Worm (Caenorhabditis elegans): ENCODE results near the gene tbx-34.

tbx-34 gene

ce11 chrIII:11218150-11218841, at the start of gene tbx-34, which contains the start of gene wht-8:
tbx-34 (minus strand) TSS chrIII:11218250.
wht-8 (plus strand) TSS chrIII:11218791.
- TF ChIP-seq W03F9.2 (tag; optimal IDR thresholded peaks at IDR 0.05) = no peak
- TF ChIP-seq dao-5 (tag; optimal IDR thresholded peaks at IDR 0.05) = no peak
- no peak for TF ChIP-seq him-1 (tag; optimal IDR thresholded peaks at IDR 0.05)

- TF ChIP-seq W03F9.2 (tag; optimal IDR thresholded peaks at IDR 0.05) (no peak), him-1 (tag; optimal IDR thresholded peaks at IDR 0.05) (no peak), dao-5 (tag; optimal IDR thresholded peaks at IDR 0.05) (no peak)
Measured at ce11 chrIII:11267372-11267771, 49.3 kb upstream of the tbx-34 start.

- TF ChIP-seq him-1 (tag; optimal IDR thresholded peaks at IDR 0.05) = no peak
- TF ChIP-seq W03F9.2 (tag; optimal IDR thresholded peaks at IDR 0.05) = no peak
- TF ChIP-seq dao-5 (tag; optimal IDR thresholded peaks at IDR 0.05) = no peak
Measured at ce11 chrIII:11262089-11262488, 44.0 kb upstream of the tbx-34 start.

DNA sequence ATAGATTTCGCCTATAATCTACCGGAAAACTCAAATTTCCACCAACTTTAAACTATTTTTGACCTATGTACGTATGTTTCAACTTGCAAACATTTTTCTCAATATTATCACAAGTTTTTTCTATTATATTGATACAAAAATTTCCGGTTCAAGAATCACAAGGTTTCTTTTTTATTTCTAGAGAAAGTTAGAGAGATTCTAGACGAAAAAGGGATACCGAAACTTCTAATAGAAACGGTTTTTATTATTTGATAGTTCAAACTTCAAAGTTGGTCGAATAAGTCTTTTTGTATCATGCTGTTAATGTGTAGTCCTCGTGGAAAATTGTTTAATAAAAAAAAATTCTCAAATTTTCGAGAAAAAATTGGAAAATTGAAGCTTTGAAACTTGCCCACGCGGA, 37.0 kb upstream of the tbx-34 start:
- TF ChIP-seq W03F9.2 (tag; optimal IDR thresholded peaks at IDR 0.05) = no peak
- no peak for TF ChIP-seq dao-5 (tag; optimal IDR thresholded peaks at IDR 0.05)
- TF ChIP-seq him-1 (tag; optimal IDR thresholded peaks at IDR 0.05) = no peak

ce11 chrIII:11251718-11252441, 33.8 kb upstream of the tbx-34 start, which contains the start of gene Y47D3A.32:
Y47D3A.32 (plus strand) TSS chrIII:11252391.
- no peak for TF ChIP-seq W03F9.2 (tag; optimal IDR thresholded peaks at IDR 0.05)
- TF ChIP-seq dao-5 (tag; optimal IDR thresholded peaks at IDR 0.05) = no peak
- no peak for TF ChIP-seq him-1 (tag; optimal IDR thresholded peaks at IDR 0.05)

- TF ChIP-seq him-1 (tag; optimal IDR thresholded peaks at IDR 0.05) = no peak
- no peak for TF ChIP-seq W03F9.2 (tag; optimal IDR thresholded peaks at IDR 0.05)
- TF ChIP-seq dao-5 (tag; optimal IDR thresholded peaks at IDR 0.05) = no peak
Measured at ce11 chrIII:11248897-11249296, 30.8 kb upstream of the tbx-34 start.

- TF ChIP-seq dao-5 (tag; optimal IDR thresholded peaks at IDR 0.05) (no peak), W03F9.2 (tag; optimal IDR thresholded peaks at IDR 0.05) (no peak), him-1 (tag; optimal IDR thresholded peaks at IDR 0.05) (no peak)
Measured at ce11 chrIII:11246588-11246987, 28.5 kb upstream of the tbx-34 start.

DNA sequence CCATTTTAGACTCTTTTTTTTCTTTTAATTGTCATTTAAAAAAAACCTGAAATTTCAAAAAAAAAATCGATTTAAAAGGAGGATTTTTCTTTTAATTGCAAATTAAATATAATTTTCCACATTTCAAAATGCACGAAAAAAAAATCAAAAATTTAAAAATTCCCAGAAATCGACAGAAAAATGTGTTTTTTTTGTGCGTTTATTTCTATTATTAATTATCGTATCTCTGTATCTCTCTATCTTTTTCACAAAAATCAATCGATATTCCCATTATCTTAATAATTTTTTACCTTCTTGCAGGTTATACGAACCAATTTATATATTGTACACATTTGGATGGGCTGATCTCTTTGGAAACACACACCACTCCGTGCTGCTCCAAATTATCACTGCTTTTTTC, 26.8 kb upstream of the tbx-34 start, which contains the start of gene rsks-1:
Gene rsks-1 (plus strand): TSS at position 301 of the 400 bp plus-strand sequence.
- no peak for TF ChIP-seq dao-5 (tag; optimal IDR thresholded peaks at IDR 0.05)
- TF ChIP-seq him-1 (tag; optimal IDR thresholded peaks at IDR 0.05) = no peak
- no peak for TF ChIP-seq W03F9.2 (tag; optimal IDR thresholded peaks at IDR 0.05)

DNA sequence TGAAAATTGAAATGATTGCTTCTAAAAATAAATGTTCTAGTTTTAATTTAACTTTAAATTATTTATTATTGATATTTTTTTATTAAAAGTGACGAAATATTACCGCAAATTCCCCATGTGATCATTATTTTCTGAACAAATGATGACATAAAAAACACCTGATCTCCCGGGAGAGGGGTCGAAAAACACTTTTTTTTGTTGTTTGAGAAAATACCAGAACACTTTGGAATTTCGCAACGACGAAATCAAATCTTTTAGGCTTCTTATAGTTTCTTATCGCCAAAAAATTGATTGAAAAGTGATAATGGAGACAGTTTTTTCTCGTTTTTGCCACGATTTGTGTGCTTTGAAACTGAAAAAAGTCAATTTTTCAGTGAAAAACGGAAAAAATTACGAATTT, 26.3 kb upstream of the tbx-34 start:
- TF ChIP-seq dao-5 (tag; optimal IDR thresholded peaks at IDR 0.05) (no peak), him-1 (tag; optimal IDR thresholded peaks at IDR 0.05) (no peak), W03F9.2 (tag; optimal IDR thresholded peaks at IDR 0.05) (no peak)

- TF ChIP-seq W03F9.2 (tag; optimal IDR thresholded peaks at IDR 0.05) (peak; percentile 4), dao-5 (tag; optimal IDR thresholded peaks at IDR 0.05) (no peak), him-1 (tag; optimal IDR thresholded peaks at IDR 0.05) (no peak)
Measured at ce11 chrIII:11243421-11243820, 25.4 kb upstream of the tbx-34 start.

- TF ChIP-seq W03F9.2 (tag; optimal IDR thresholded peaks at IDR 0.05) (no peak), him-1 (tag; optimal IDR thresholded peaks at IDR 0.05) (no peak), dao-5 (tag; optimal IDR thresholded peaks at IDR 0.05) (no peak)
Measured at ce11 chrIII:11241583-11242187, 23.6 kb upstream of the tbx-34 start.

DNA sequence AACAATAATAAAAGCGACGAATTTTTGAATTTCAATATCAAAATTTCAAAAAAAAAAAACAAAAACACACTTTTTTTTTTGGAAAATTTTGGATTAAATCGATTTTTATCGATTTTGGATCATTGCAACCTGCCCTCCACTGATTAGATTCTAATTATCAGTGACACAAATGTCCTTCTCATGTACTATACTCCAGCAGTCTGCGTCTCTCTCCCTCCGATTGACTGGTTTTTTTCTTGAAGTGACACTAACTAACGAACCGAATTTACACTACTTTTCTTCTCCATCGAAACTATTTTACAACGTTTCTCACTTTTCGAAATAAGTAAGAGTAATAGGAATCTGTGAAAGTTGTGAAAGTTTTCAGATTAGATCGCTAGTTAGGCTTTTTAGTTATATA, 22.7 kb upstream of the tbx-34 start:
- TF ChIP-seq him-1 (tag; optimal IDR thresholded peaks at IDR 0.05) (no peak), W03F9.2 (tag; optimal IDR thresholded peaks at IDR 0.05) (no peak), dao-5 (tag; optimal IDR thresholded peaks at IDR 0.05) (no peak)

- TF ChIP-seq W03F9.2 (tag; optimal IDR thresholded peaks at IDR 0.05) (no peak), him-1 (tag; optimal IDR thresholded peaks at IDR 0.05) (no peak), dao-5 (tag; optimal IDR thresholded peaks at IDR 0.05) (no peak)
Measured at ce11 chrIII:11238790-11239189, 20.7 kb upstream of the tbx-34 start.

DNA sequence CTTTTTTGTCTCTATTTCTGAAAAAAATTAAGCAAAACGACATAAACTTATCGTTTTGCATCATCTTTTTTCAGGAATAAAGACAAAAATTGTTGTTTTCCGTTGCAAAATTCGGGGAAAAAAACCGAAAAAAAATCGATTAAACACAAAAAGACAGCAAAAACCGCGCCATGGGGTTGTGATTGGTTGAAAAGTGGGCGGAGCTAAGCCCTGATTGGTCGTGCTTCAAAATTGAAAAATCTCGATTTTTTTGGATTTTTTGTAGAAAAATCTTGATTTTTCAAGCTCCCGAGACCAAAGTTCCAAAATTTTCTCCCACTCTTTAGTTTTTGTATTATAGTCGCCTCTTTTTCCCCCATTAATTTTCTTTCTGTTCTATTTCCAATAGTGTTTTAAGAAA, 20.3 kb upstream of the tbx-34 start:
- no peak for TF ChIP-seq dao-5 (tag; optimal IDR thresholded peaks at IDR 0.05)
- TF ChIP-seq W03F9.2 (tag; optimal IDR thresholded peaks at IDR 0.05) = no peak
- TF ChIP-seq him-1 (tag; optimal IDR thresholded peaks at IDR 0.05) = no peak

Measured in whole organism, L4/young adult.